Fruit fly (Drosophila melanogaster): ENCODE results near the gene CG17544.
A peak's percentile ranks its signal among the peaks of the same experiment; 100 is the strongest.

The CG17544 gene

dm6 chr2L:19439598-19440230 is 41.4 kb upstream of the CG17544 start (continued):
- TF ChIP-seq CG11695 (GFP tag; IDR thresholded peaks at IDR 0.05) = peak; percentile 84
- TF ChIP-seq CG31365 (tag; optimal IDR thresholded peaks at IDR 0.05) = peak; percentile 63
- TF ChIP-seq CG13775 (GFP tag; optimal IDR thresholded peaks at IDR 0.05) = peak; percentile 74
- peak; percentile 49 for TF ChIP-seq p53 (GFP tag; optimal IDR thresholded peaks at IDR 0.05)
- TF ChIP-seq Dip3 (GFP tag; optimal IDR thresholded peaks at IDR 0.05) = peak; percentile 49
- TF ChIP-seq cato (GFP tag; optimal IDR thresholded peaks at IDR 0.05; ENCODE audit: borderline replicate concordance) = peak; percentile 32
- peak; percentile 65; the same call in 1 of the 2 replicates for TF ChIP-seq CG16779 (GFP tag; IDR thresholded peaks at IDR 0.05)
- TF ChIP-seq Myb (GFP tag; optimal IDR thresholded peaks at IDR 0.05) = peak; percentile 43
- peak; percentile 88 for TF ChIP-seq Ssrp (tag; optimal IDR thresholded peaks at IDR 0.05)
- peak; percentile 23 for TF ChIP-seq CG31388 (GFP tag; optimal IDR thresholded peaks at IDR 0.05)
- TF ChIP-seq Dp (GFP tag; optimal IDR thresholded peaks at IDR 0.05) = no peak
- peak; percentile 81 for TF ChIP-seq CG7556 (GFP tag; optimal IDR thresholded peaks at IDR 0.05)
- no peak for TF ChIP-seq Opbp (GFP tag; IDR thresholded peaks at IDR 0.05; ENCODE audit: partially characterized antibody)
- peak; percentile 84 for TF ChIP-seq gem (tag; optimal IDR thresholded peaks at IDR 0.05)
- TF ChIP-seq lov (optimal IDR thresholded peaks at IDR 0.05) = no peak
- TF ChIP-seq lov (GFP tag; IDR thresholded peaks at IDR 0.05) = peak; percentile 33; the same call in 1 of the 3 replicates
- TF ChIP-seq Nf-YA (GFP tag; IDR thresholded peaks at IDR 0.05) = peak; percentile 91
- peak; percentile 44; the same call in 1 of the 2 replicates for TF ChIP-seq CG10959 (GFP tag; IDR thresholded peaks at IDR 0.05)
- TF ChIP-seq C15 (GFP tag; IDR thresholded peaks at IDR 0.05) = no peak
- TF ChIP-seq CG15011 (GFP tag; optimal IDR thresholded peaks at IDR 0.05) = peak; percentile 50
- TF ChIP-seq cad (GFP tag; optimal IDR thresholded peaks at IDR 0.05) = no peak
- peak; percentile 69 for TF ChIP-seq Hsf (GFP tag; optimal IDR thresholded peaks at IDR 0.05)
- peak; percentile 14 for TF ChIP-seq ERR (GFP tag; optimal IDR thresholded peaks at IDR 0.05)
- no peak for TF ChIP-seq cas (GFP tag; IDR thresholded peaks at IDR 0.05)
- TF ChIP-seq CG13894 (tag; optimal IDR thresholded peaks at IDR 0.05) = no peak
- peak; percentile 92 for TF ChIP-seq ken (GFP tag; IDR thresholded peaks at IDR 0.05)
- peak; percentile 62 for TF ChIP-seq CG8290 (GFP tag; optimal IDR thresholded peaks at IDR 0.05)
- peak in 1 of 2 experiments; percentile 98 for TF ChIP-seq CG8290 (tag; optimal IDR thresholded peaks at IDR 0.05)
- no peak for TF ChIP-seq usp (GFP tag; optimal IDR thresholded peaks at IDR 0.05)
- TF ChIP-seq CG4707 (GFP tag; optimal IDR thresholded peaks at IDR 0.05) = peak; percentile 89
- peak; percentile 8 for TF ChIP-seq Ets97D (GFP tag; optimal IDR thresholded peaks at IDR 0.05)
- TF ChIP-seq Asciz (GFP tag; optimal IDR thresholded peaks at IDR 0.05) = peak; percentile 68
- TF ChIP-seq CG13287 (GFP tag; IDR thresholded peaks at IDR 0.05; ENCODE audit: partially characterized antibody) = no peak
- TF ChIP-seq abd-A (tag; optimal IDR thresholded peaks at IDR 0.05) = no peak
- TF ChIP-seq CG9817 (tag; optimal IDR thresholded peaks at IDR 0.05) = peak; percentile 62
- peak; percentile 87 for TF ChIP-seq kni (GFP tag; optimal IDR thresholded peaks at IDR 0.05)
- peak; percentile 84 for TF ChIP-seq CG12071 (GFP tag; optimal IDR thresholded peaks at IDR 0.05)
- TF ChIP-seq al (GFP tag; IDR thresholded peaks at IDR 0.05) = peak; percentile 62
- TF ChIP-seq CG18599 (GFP tag; optimal IDR thresholded peaks at IDR 0.05) = peak; percentile 77
- peak; percentile 78 for TF ChIP-seq CG12391 (tag; optimal IDR thresholded peaks at IDR 0.05)
- TF ChIP-seq Nf-YB (GFP tag; optimal IDR thresholded peaks at IDR 0.05) = peak; percentile 40
- TF ChIP-seq jumu (GFP tag; optimal IDR thresholded peaks at IDR 0.05) = peak; percentile 74
- TF ChIP-seq CG4854 (GFP tag; optimal IDR thresholded peaks at IDR 0.05) = peak; percentile 27
- TF ChIP-seq CG17829 (tag; optimal IDR thresholded peaks at IDR 0.05) = peak; percentile 67
- peak; percentile 62 for TF ChIP-seq Bdp1 (GFP tag; optimal IDR thresholded peaks at IDR 0.05)
- peak; percentile 56 for TF ChIP-seq CG9609 (GFP tag; optimal IDR thresholded peaks at IDR 0.05)
- no peak for TF ChIP-seq bbx (GFP tag; IDR thresholded peaks at IDR 0.05; ENCODE audit: partially characterized antibody)
- no peak for TF ChIP-seq sr (GFP tag; IDR thresholded peaks at IDR 0.05)
- TF ChIP-seq CG6654 (GFP tag; optimal IDR thresholded peaks at IDR 0.05) = peak; percentile 36
- peak; percentile 66; the same call in 1 of the 2 replicates for TF ChIP-seq Atf6 (GFP tag; IDR thresholded peaks at IDR 0.05)
